Worm (Caenorhabditis elegans): ENCODE measurements around the gene F09F9.3.

DNA sequence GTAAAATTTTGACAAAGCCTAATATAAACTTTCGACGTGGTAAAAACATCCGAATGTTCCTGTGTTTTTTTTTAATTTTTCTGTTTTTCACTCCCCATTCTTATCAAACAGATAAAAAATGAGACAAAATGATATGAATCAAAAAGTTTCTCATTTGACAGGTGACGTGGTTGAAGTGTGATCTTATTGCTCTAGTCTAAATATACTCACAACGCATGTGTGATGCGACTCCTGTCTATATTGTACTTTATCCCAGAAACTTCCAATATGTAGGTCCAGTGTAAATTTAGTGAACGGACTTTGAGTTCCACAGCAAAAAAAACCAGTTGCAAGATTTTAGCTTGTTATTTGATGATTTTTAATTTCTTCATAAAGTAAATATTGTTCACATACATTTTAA lies 10.5 kb upstream of the F09F9.3 start:
- TF ChIP-seq fos-1 (tag; optimal IDR thresholded peaks at IDR 0.05) (no peak), ZK546.5 (tag; optimal IDR thresholded peaks at IDR 0.05) (no peak)
